Worm (Caenorhabditis elegans) whole organism, L3 larva: ENCODE measurements around the gene Y43F8C.9.

Experiments
- aly-2 ChIP-seq: fragments of 150-350 bp; optimal IDR thresholded peaks from 2 replicates; lab custom pipeline; 2014; ENCODE audit warnings: missing biosample characterization, missing genetic modification characterization
- ama-1 ChIP-seq: fragments of 150-350 bp; optimal IDR thresholded peaks from 2 replicates; lab custom pipeline; 2018
- egl-27 ChIP-seq: sonication (generic microtip); optimal IDR thresholded peaks from 4 replicates; lab custom pipeline; 2017; ENCODE audit warnings: missing biosample characterization, missing genetic modification reagents, missing genetic modification characterization
- elt-3 ChIP-seq, 3 experiments: fragments of 150-350 bp in 1 of 3; sonication (generic microtip) in 2 of 3; optimal IDR thresholded peaks; 2 replicates in 2 of 3; 4 replicates in 1 of 3; lab custom pipeline; 2014 to 2017; ENCODE audit warnings: missing biosample characterization in 3 of 3, missing genetic modification characterization in 3 of 3
- fkh-10 ChIP-seq: sonication (generic microtip); optimal IDR thresholded peaks from 2 replicates; lab custom pipeline; 2017; ENCODE audit warnings: missing biosample characterization, missing genetic modification reagents, missing genetic modification characterization
- fos-1 ChIP-seq: fragments of 150-350 bp; optimal IDR thresholded peaks from 2 replicates; lab custom pipeline; 2014; ENCODE audit warnings: missing biosample characterization, missing genetic modification characterization
- hmg-11 ChIP-seq: sonication (generic microtip); optimal IDR thresholded peaks from 2 replicates; lab custom pipeline; 2016; ENCODE audit warnings: missing genetic modification characterization, missing compliant biosample characterization
- lin-15B ChIP-seq: fragments of 150-350 bp; optimal IDR thresholded peaks from 2 replicates; lab custom pipeline; 2014; ENCODE audit warnings: missing biosample characterization, missing genetic modification characterization
- mdl-1 ChIP-seq: fragments of 150-350 bp; optimal IDR thresholded peaks from 2 replicates; lab custom pipeline; 2014; ENCODE audit warnings: missing biosample characterization, missing genetic modification characterization
- nhr-11 ChIP-seq: fragments of 150-350 bp; optimal IDR thresholded peaks from 2 replicates; lab custom pipeline; 2014; ENCODE audit warnings: missing biosample characterization, missing genetic modification characterization
- nhr-237 ChIP-seq: fragments of 150-350 bp; optimal IDR thresholded peaks from 2 replicates; lab custom pipeline; 2014; ENCODE audit warnings: missing biosample characterization, missing genetic modification characterization
- pqm-1 ChIP-seq: fragments of 150-350 bp; optimal IDR thresholded peaks from 2 replicates; lab custom pipeline; 2017; ENCODE audit warnings: missing biosample characterization, missing genetic modification characterization, inconsistent platforms
- tbx-2 ChIP-seq: sonication (generic microtip); optimal IDR thresholded peaks from 2 replicates; lab custom pipeline; 2016; ENCODE audit warnings: mild to moderate bottlenecking, missing genetic modification characterization, missing compliant biosample characterization
- unc-39 ChIP-seq: sonication (generic microtip); optimal IDR thresholded peaks from 4 replicates; lab custom pipeline; 2017; ENCODE audit warnings: missing biosample characterization, missing genetic modification characterization

- TF ChIP-seq tbx-2 (no peak), hmg-11 (tag; lab: Kevin White, UChicago) (no peak), unc-39 (tag; lab: Kevin White, UChicago) (no peak), pqm-1 (tag; lab: Kevin White, UChicago) (no peak), egl-27 (tag; lab: Kevin White, UChicago) (no peak), lin-15B (no peak), mdl-1 (no peak), ama-1 (no peak), nhr-237 (tag; lab: Kevin White, UChicago) (no peak), fos-1 (tag; lab: Kevin White, UChicago) (no peak), nhr-11 (tag; lab: Kevin White, UChicago) (no peak), elt-3 (tag; optimal IDR thresholded peaks at IDR 0.05; lab: Kevin White, UChicago) (no peak), fkh-10 (no peak), aly-2 (tag; lab: Kevin White, UChicago) (no peak)
Observed at ce11 chrV:19666308-19666707, 20.4 kb downstream of the Y43F8C.9 start.
